Fruit fly (Drosophila melanogaster): ENCODE measurements around the gene Cp7Fa.

Gene Cp7Fa

DNA sequence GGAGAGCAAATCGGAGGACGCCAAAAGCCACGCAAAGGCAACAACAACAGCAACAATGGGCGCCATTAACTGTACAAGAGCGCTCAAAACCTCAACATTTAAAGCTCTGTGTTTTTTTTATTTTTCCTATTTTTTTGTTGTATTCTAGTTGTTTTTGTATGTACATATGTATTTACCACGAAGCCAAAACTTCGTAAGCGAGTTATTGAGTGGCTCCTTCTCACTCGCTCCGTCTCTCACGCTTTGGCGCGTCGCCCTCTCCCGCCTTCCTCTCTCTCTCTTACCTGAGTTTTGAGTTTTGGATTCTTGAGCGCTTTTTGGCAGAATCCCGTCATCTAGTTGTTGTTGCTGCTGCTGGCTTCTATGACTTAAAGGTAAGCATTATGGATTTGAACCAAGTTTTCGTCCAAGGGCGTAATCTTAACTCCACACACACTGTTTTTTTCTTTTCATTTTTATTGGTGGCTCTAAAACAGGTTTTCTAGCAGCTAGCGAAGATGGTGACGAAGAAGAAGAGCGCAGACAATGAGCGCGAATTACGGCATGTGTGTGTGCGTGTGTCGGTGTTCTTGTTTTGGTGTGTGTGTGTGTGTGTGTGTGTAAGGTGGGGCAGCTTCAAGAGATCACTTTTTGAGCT, 47.5 kb downstream of the Cp7Fa start:
- TF ChIP-seq noc (tag; optimal IDR thresholded peaks at IDR 0.05): no peak

DNA sequence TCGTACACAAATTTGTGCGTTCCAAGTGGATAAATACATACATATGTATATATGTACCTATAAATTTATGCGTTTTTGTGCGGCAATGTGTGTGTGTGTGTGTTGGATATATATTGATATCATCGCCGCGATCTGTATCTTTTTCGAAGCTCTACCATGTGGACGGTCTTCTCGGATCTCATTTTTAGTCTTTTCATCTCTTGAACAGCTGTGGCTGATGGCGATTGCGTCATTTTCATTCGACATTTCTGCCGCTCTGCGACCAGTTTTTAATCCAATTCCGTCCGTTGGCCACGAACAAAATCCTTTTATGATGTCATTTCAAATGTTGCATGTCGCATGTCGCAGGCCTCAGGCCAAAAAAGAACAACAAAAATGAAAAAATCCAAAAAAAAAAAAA, 49.8 kb downstream of the Cp7Fa start:
- no peak for TF ChIP-seq noc (tag; optimal IDR thresholded peaks at IDR 0.05)

dm6 chrX:8521492-8521891, 50.8 kb downstream of the Cp7Fa start:
- no peak for TF ChIP-seq noc (tag; optimal IDR thresholded peaks at IDR 0.05)

DNA sequence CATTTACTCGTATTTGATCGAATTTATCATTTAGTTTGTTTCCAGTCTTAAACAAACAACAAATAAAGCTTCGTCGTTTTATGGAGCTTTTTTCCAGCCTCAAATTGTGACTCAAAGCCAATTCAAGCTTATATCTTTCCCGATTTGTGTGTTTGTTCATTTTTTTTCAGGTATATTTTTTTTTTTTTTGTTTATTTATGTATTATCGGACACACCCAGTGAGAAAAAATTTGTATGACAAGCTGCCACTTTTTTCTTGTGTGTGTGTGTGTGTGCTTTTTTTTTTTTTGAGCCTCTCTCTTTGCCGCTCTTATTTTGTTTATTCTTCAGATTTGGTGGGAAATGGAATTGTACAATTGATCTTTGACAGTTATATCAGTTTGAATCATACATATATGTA, 51.8 kb downstream of the Cp7Fa start:
- TF ChIP-seq noc (tag; optimal IDR thresholded peaks at IDR 0.05): no peak

Measured in whole organism, larva.